Fruit fly (Drosophila melanogaster): ENCODE data around the gene Dora.

The Dora gene

DNA sequence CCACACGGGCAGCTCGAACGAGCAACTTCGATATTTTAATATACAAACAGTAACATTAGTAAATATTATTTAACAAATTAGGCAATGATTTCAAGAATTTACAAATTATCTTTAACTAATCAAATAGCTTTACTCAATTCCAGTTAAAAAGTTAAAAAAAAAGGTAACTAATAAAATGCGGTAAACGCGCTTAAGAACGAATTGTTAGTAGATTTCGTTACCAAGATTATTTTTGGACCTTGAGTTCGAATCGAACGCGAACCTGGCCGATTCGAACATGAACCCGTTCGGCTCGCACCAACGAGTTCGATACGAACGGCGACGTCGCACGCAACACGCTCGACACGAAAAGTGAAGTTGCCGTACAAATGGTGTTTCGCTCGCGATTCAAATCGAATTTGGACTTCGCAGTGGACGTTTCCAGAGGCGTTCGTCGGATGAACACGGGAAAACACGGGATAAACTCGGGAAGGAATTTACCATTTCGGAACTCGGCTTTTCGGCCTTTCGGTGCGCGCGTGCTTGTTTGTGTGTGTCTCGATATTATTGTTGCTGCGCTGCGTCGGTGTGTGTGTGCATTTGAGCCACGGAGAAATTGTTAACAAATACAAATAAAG lies 66.3 kb downstream of the Dora start, which contains the start of gene CG43759:
Gene CG43759 (plus strand): TSS at position 390 of the 617 bp plus-strand sequence.
- TF ChIP-seq CTCF (optimal IDR thresholded peaks at IDR 0.05) (no peak), CG8478 (optimal IDR thresholded peaks at IDR 0.05) (no peak)

DNA sequence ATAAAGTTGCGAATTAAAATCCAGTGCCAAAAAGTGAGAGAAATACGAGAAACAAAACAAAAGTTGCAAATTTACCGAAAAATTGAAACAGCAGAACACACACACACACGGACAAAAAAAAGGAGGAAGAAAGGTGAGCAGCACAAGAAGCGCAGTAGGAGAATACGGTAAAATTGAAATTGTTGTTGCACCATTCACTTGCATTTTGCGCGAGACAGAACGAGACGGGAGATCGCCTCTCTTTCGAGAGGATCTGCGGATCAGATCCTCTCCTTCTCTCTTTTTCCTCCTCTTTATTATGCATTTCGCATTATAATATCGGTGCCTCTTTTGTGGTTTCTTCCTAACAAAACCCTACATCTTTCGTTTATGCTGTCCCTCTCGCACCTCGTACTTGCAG lies 67.1 kb downstream of the Dora start:
- TF ChIP-seq CTCF (optimal IDR thresholded peaks at IDR 0.05) (no peak), CG8478 (optimal IDR thresholded peaks at IDR 0.05) (no peak)

DNA sequence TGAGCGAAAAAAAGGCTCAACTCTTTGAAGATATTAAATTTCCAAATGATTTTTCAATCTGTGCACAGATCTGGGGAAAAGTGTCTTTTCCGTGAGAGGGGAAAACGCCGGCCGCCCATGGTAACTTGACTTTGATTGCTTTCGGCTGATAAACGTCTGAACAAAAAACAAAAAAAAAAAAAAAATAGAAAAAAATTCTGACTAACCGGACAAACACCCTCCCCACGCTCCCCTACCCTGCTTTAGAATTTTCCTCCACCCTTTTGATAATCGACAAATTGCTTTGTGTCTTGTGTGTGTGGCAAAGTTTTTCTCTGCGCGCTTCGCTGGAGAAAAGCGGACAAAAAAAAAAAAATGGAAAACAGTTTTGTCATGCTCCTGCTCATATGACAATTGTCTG lies 69.7 kb downstream of the Dora start:
- TF ChIP-seq CG8478 (optimal IDR thresholded peaks at IDR 0.05) = no peak
- no peak for TF ChIP-seq CTCF (optimal IDR thresholded peaks at IDR 0.05)

Data from S2 (cell line).